Worm (Caenorhabditis elegans): Measurements from ENCODE around the gene srx-111.

ce11 chrII:3788356-3788962 is 30.9 kb downstream of the srx-111 start:
- TF ChIP-seq alr-1 (tag; optimal IDR thresholded peaks at IDR 0.05) = no peak
- TF ChIP-seq F13H6.1 (tag; optimal IDR thresholded peaks at IDR 0.05) = no peak
- no peak for TF ChIP-seq lsy-2 (tag; optimal IDR thresholded peaks at IDR 0.05)
- TF ChIP-seq unc-62 (GFP tag; optimal IDR thresholded peaks at IDR 0.05) = no peak
- TF ChIP-seq mdl-1 (tag; optimal IDR thresholded peaks at IDR 0.05) = no peak
- TF ChIP-seq blmp-1 (tag; optimal IDR thresholded peaks at IDR 0.05; ENCODE audit: insufficient read depth) = no peak
- no peak for TF ChIP-seq nhr-77 (tag; optimal IDR thresholded peaks at IDR 0.05)
- no peak for TF ChIP-seq peb-1 (tag; optimal IDR thresholded peaks at IDR 0.05)
- TF ChIP-seq ztf-11 (tag; optimal IDR thresholded peaks at IDR 0.05) = no peak
- TF ChIP-seq nhr-11 (tag; optimal IDR thresholded peaks at IDR 0.05) = no peak

All from whole organism, L2 larva.